Fruit fly (Drosophila melanogaster) whole organism, embryonic: ENCODE results near the gene Msh6.

Source experiments
- Bgb ChIP-seq: fragments of 200-800 bp; sonication (Bioruptor generic); IDR thresholded peaks from 2 replicates; pipeline ENCODE4 v1.3.6; 2022; ENCODE audit warnings: missing biosample characterization, missing genetic modification characterization; ENCODE audit not compliant: partially characterized antibody
- CG10274 ChIP-seq: fragments of 200-800 bp; sonication (Bioruptor generic); optimal IDR thresholded peaks from 3 replicates; lab custom pipeline; 2017; ENCODE audit warnings: missing biosample characterization, mild to moderate bottlenecking, missing genetic modification characterization
- CG10543 ChIP-seq: fragments of 200-800 bp; sonication (Bioruptor generic); optimal IDR thresholded peaks from 3 replicates; lab custom pipeline; 2017; ENCODE audit warnings: missing biosample characterization, mild to moderate bottlenecking, missing genetic modification characterization, moderate library complexity
- CG10565 ChIP-seq: fragments of 200-800 bp; sonication (Bioruptor generic); optimal IDR thresholded peaks from 3 replicates; lab custom pipeline; 2016; ENCODE audit warnings: missing biosample characterization, mild to moderate bottlenecking, missing genetic modification characterization
- CG10979 ChIP-seq: fragments of 200-800 bp; sonication (Bioruptor generic); optimal IDR thresholded peaks from 2 replicates; lab custom pipeline; 2018; ENCODE audit warnings: missing biosample characterization, mild to moderate bottlenecking, missing genetic modification characterization, moderate library complexity
- CG11456 ChIP-seq: fragments of 200-800 bp; sonication (Bioruptor generic); IDR thresholded peaks from 3 replicates; pipeline ENCODE4 v1.3.6; 2022; ENCODE audit warnings: missing biosample characterization, missing genetic modification characterization
- CG11504 ChIP-seq: fragments of 200-800 bp; sonication (Bioruptor generic); optimal IDR thresholded peaks from 3 replicates; lab custom pipeline; 2019; ENCODE audit warnings: missing biosample characterization, mild to moderate bottlenecking, missing genetic modification characterization, moderate library complexity
- CG13624 ChIP-seq: fragments of 200-800 bp; sonication (Bioruptor generic); optimal IDR thresholded peaks from 2 replicates; lab custom pipeline; 2016; ENCODE audit warnings: missing biosample characterization, missing genetic modification characterization
- CG14710 ChIP-seq: fragments of 200-800 bp; sonication (Bioruptor generic); optimal IDR thresholded peaks from 3 replicates; lab custom pipeline; 2019; ENCODE audit warnings: missing biosample characterization, mild to moderate bottlenecking, missing genetic modification characterization, moderate library complexity
- CG1602 ChIP-seq: fragments of 200-800 bp; sonication (Bioruptor generic); optimal IDR thresholded peaks from 3 replicates; lab custom pipeline; 2016; ENCODE audit warnings: missing biosample characterization, missing genetic modification characterization
- CG18262 ChIP-seq: fragments of 200-800 bp; optimal IDR thresholded peaks from 3 replicates; lab custom pipeline; 2019; ENCODE audit warnings: missing biosample characterization, mild to moderate bottlenecking, missing genetic modification characterization, moderate library complexity
- CG18764 ChIP-seq: fragments of 200-800 bp; sonication (Bioruptor generic); optimal IDR thresholded peaks from 3 replicates; lab custom pipeline; 2016; ENCODE audit warnings: missing biosample characterization, missing genetic modification characterization
- CG2116 ChIP-seq: fragments of 200-800 bp; sonication (Bioruptor generic); optimal IDR thresholded peaks from 3 replicates; lab custom pipeline; 2018; ENCODE audit warnings: missing biosample characterization, mild to moderate bottlenecking, missing genetic modification characterization
- CG31365 ChIP-seq: fragments of 200-800 bp; sonication (Bioruptor generic); optimal IDR thresholded peaks from 2 replicates; lab custom pipeline; 2018; ENCODE audit warnings: missing biosample characterization, mild to moderate bottlenecking, missing genetic modification characterization
- CG3281 ChIP-seq: fragments of 200-800 bp; sonication (Bioruptor generic); optimal IDR thresholded peaks from 3 replicates; lab custom pipeline; 2017; ENCODE audit warnings: missing biosample characterization, mild to moderate bottlenecking, missing genetic modification characterization
- CG34422 ChIP-seq: fragments of 200-800 bp; sonication (Bioruptor generic); IDR thresholded peaks from 3 replicates; pipeline ENCODE4 v1.3.6; 2022; ENCODE audit warnings: missing biosample characterization, missing genetic modification characterization
- CG6175 ChIP-seq: fragments of 200-800 bp; sonication (Bioruptor generic); IDR thresholded peaks from 3 replicates; pipeline ENCODE4 v1.3.6; 2022; ENCODE audit warnings: missing biosample characterization, missing genetic modification characterization
- CG7556 ChIP-seq: fragments of 200-800 bp; sonication (Bioruptor generic); optimal IDR thresholded peaks from 2 replicates; lab custom pipeline; 2017; ENCODE audit warnings: missing biosample characterization, mild to moderate bottlenecking, missing genetic modification characterization
- CG7839 ChIP-seq: fragments of 200-800 bp; sonication (Bioruptor generic); optimal IDR thresholded peaks from 3 replicates; lab custom pipeline; 2018; ENCODE audit warnings: missing biosample characterization, mild to moderate bottlenecking, missing genetic modification characterization, moderate library complexity
- CG8944 ChIP-seq: fragments of 200-800 bp; sonication (Bioruptor generic); optimal IDR thresholded peaks from 3 replicates; lab custom pipeline; 2016; ENCODE audit warnings: missing biosample characterization, missing genetic modification characterization
- CG9727 ChIP-seq: fragments of 200-800 bp; sonication (Bioruptor generic); optimal IDR thresholded peaks from 3 replicates; lab custom pipeline; 2017; ENCODE audit warnings: missing biosample characterization, mild to moderate bottlenecking, missing genetic modification characterization
- Dad ChIP-seq: fragments of 200-800 bp; sonication (Bioruptor generic); optimal IDR thresholded peaks from 3 replicates; lab custom pipeline; 2016; ENCODE audit warnings: missing biosample characterization, missing genetic modification characterization
- Dll ChIP-seq: fragments of 200-800 bp; sonication (Bioruptor generic); IDR thresholded peaks from 4 replicates; pipeline ENCODE4 v1.3.6; 2022; ENCODE audit warnings: missing biosample characterization, missing genetic modification characterization; ENCODE audit not compliant: partially characterized antibody
- Doc3 ChIP-seq: fragments of 200-800 bp; sonication (Bioruptor generic); IDR thresholded peaks from 3 replicates; pipeline ENCODE4 v1.3.6; 2022; ENCODE audit warnings: missing biosample characterization, missing genetic modification characterization; ENCODE audit not compliant: partially characterized antibody
- ERR ChIP-seq: fragments of 200-800 bp; sonication (Bioruptor generic); optimal IDR thresholded peaks from 2 replicates; lab custom pipeline; 2016; ENCODE audit warnings: missing biosample characterization, missing genetic modification characterization
- Elba2 ChIP-seq: fragments of 200-800 bp; sonication (Bioruptor generic); optimal IDR thresholded peaks from 3 replicates; lab custom pipeline; 2016; ENCODE audit warnings: missing biosample characterization, missing genetic modification characterization
- HLH4C ChIP-seq: fragments of 200-800 bp; sonication (Bioruptor generic); IDR thresholded peaks from 3 replicates; pipeline ENCODE4 v1.3.6; 2022; ENCODE audit warnings: missing biosample characterization, missing genetic modification characterization; ENCODE audit not compliant: partially characterized antibody
- Med ChIP-seq: fragments of 200-800 bp; sonication (Bioruptor generic); peaks from one replicate; lab custom pipeline; 2016; ENCODE audit warnings: missing biosample characterization, missing genetic modification characterization, mild to moderate bottlenecking, inconsistent platforms, moderate library complexity
- NfI ChIP-seq: fragments of 200-800 bp; sonication (Bioruptor generic); optimal IDR thresholded peaks from 3 replicates; lab custom pipeline; 2018; ENCODE audit warnings: missing biosample characterization, mild to moderate bottlenecking, missing genetic modification characterization, moderate library complexity
- Oli ChIP-seq: fragments of 200-800 bp; sonication (Bioruptor generic); optimal IDR thresholded peaks from 2 replicates; lab custom pipeline; 2018; ENCODE audit warnings: missing biosample characterization, mild to moderate bottlenecking, missing genetic modification characterization, moderate library complexity
- Stat92E ChIP-seq, 3 experiments: fragments of >200 bp in 2 of 3; fragments of 200-800 bp in 1 of 3; sonication (Bioruptor generic) in 1 of 3; optimal IDR thresholded peaks; 2 replicates each; lab custom pipeline; 2017 to 2019; ENCODE audit warnings: missing biosample characterization in 3 of 3, missing genetic modification characterization in 3 of 3, mild to moderate bottlenecking in 1 of 3, moderate library complexity in 1 of 3
- ara ChIP-seq: fragments of 200-800 bp; sonication (Bioruptor generic); IDR thresholded peaks from 2 replicates; pipeline ENCODE4 v1.3.6; 2022; ENCODE audit warnings: missing biosample characterization, missing genetic modification characterization
- bcd ChIP-seq: fragments of 200-800 bp; sonication (Bioruptor generic); optimal IDR thresholded peaks from 2 replicates; lab custom pipeline; 2017; ENCODE audit warnings: missing biosample characterization, mild to moderate bottlenecking, missing genetic modification characterization
- chm ChIP-seq: fragments of 200-800 bp; sonication (Bioruptor generic); IDR thresholded peaks from 2 replicates; pipeline ENCODE4 v1.3.6; 2022; ENCODE audit warnings: missing biosample characterization, missing genetic modification characterization
- crp ChIP-seq, 2 experiments: fragments of 200-800 bp; sonication (Bioruptor generic); optimal IDR thresholded peaks; 2 replicates in 1 of 2; 3 replicates in 1 of 2; lab custom pipeline; 2017; ENCODE audit warnings: missing biosample characterization in 2 of 2, missing genetic modification characterization in 2 of 2, mild to moderate bottlenecking in 1 of 2, moderate library complexity in 1 of 2
- dm ChIP-seq: fragments of 200-800 bp; sonication (Bioruptor generic); optimal IDR thresholded peaks from 3 replicates; lab custom pipeline; 2016; ENCODE audit warnings: missing biosample characterization, missing genetic modification characterization
- dmrt11E ChIP-seq: fragments of 200-800 bp; sonication (Bioruptor generic); optimal IDR thresholded peaks from 3 replicates; lab custom pipeline; 2018; ENCODE audit warnings: missing biosample characterization, mild to moderate bottlenecking, missing genetic modification characterization, moderate library complexity
- gem ChIP-seq: fragments of 200-800 bp; sonication (Bioruptor generic); optimal IDR thresholded peaks from 2 replicates; lab custom pipeline; 2019; ENCODE audit warnings: missing biosample characterization, mild to moderate bottlenecking, missing genetic modification characterization, moderate library complexity
- kay ChIP-seq: fragments of 200-800 bp; sonication (Bioruptor generic); optimal IDR thresholded peaks from 2 replicates; lab custom pipeline; 2016; ENCODE audit warnings: missing biosample characterization, missing genetic modification characterization
- ken ChIP-seq: fragments of 200-800 bp; sonication (Bioruptor generic); IDR thresholded peaks from 3 replicates; pipeline ENCODE4 v1.3.6; 2022; ENCODE audit warnings: missing biosample characterization, missing genetic modification characterization
- lola ChIP-seq, 3 experiments: fragments of >200 bp in 2 of 3; fragments of 200-800 bp in 1 of 3; sonication (Bioruptor generic) in 1 of 3; optimal IDR thresholded peaks; 2 replicates each; lab custom pipeline; 2017 to 2019; ENCODE audit warnings: missing biosample characterization in 3 of 3, missing genetic modification characterization in 3 of 3, mild to moderate bottlenecking in 1 of 3, moderate library complexity in 1 of 3
- nerfin-1 ChIP-seq: fragments of 200-800 bp; sonication (Bioruptor generic); optimal IDR thresholded peaks from 3 replicates; lab custom pipeline; 2019; ENCODE audit warnings: missing biosample characterization, mild to moderate bottlenecking, missing genetic modification characterization, moderate library complexity
- phol ChIP-seq: fragments of 200-800 bp; sonication (Bioruptor generic); optimal IDR thresholded peaks from 3 replicates; lab custom pipeline; 2018; ENCODE audit warnings: missing biosample characterization, mild to moderate bottlenecking, missing genetic modification characterization, moderate library complexity
- row ChIP-seq: fragments of 200-800 bp; sonication (Bioruptor generic); IDR thresholded peaks from 3 replicates; pipeline ENCODE4 v1.3.6; 2022; ENCODE audit warnings: missing biosample characterization, missing genetic modification characterization
- sens ChIP-seq: fragments of 200-800 bp; sonication (Bioruptor generic); peaks from one replicate; lab custom pipeline; 2016; ENCODE audit warnings: missing biosample characterization, missing genetic modification characterization
- vvl ChIP-seq: fragments of 200-800 bp; sonication (Bioruptor generic); IDR thresholded peaks from 2 replicates; pipeline ENCODE4 v1.3.6; 2022; ENCODE audit warnings: missing biosample characterization, missing genetic modification characterization
- zen2 ChIP-seq: fragments of 200-800 bp; sonication (Bioruptor generic); IDR thresholded peaks from 3 replicates; pipeline ENCODE4 v1.3.6; 2022; ENCODE audit warnings: missing biosample characterization, missing genetic modification characterization; ENCODE audit not compliant: partially characterized antibody

The Msh6 gene

DNA sequence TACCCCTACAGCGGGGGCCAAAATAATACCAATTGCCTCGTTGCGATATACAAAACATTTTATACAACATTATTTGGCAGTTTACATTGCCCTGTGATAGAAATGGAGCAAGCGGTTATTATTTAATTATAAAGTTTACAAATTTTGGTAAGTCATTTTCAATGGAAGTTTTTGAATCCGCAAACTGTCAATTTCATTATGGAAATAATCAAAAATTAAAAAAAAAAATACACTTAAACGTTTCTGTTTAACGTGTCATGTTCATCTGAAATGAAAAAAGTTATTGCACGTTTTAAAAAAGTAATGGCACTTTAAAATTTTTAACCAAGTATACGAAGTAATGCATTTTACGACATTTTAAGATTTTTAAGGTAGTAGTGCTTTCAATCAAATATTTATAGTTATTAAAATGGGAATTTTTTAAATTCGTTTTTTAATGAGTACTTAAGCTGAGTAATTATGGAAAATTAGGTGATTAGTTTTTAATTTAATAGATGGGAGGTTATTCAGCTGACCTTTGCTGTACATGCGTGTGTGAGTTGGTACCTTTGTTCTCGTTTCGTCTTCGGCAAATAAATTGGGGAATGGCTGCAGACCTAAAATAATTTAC, 38.5 kb upstream of the Msh6 start:
- TF ChIP-seq CG3281 (no peak), kay (no peak), Dll (GFP tag; lab: Robert Waterston, UW) (no peak), CG8944 (GFP tag; lab: Kevin White, UChicago) (no peak), nerfin-1 (no peak), HLH4C (no peak), CG18262 (tag; lab: Kevin White, UChicago) (peak; percentile 16), CG11456 (GFP tag; lab: Robert Waterston, UW) (no peak), Elba2 (GFP tag; lab: Kevin White, UChicago) (no peak), CG11504 (tag; lab: Kevin White, UChicago) (peak; percentile 10), Stat92E (GFP tag; optimal IDR thresholded peaks at IDR 0.05; lab: Kevin White, UChicago) (no peak), ara (GFP tag; lab: Robert Waterston, UW) (no peak), CG7556 (GFP tag; lab: Kevin White, UChicago) (no peak), CG13624 (GFP tag; lab: Kevin White, UChicago) (no peak), Dad (GFP tag; lab: Kevin White, UChicago) (no peak), CG14710 (peak; percentile 1), ERR (GFP tag; lab: Kevin White, UChicago) (no peak), Med (no peak), CG10565 (no peak), crp (GFP tag; optimal IDR thresholded peaks at IDR 0.05; lab: Kevin White, UChicago) (no peak), CG10543 (no peak), sens (peak; percentile 32), CG1602 (GFP tag; lab: Kevin White, UChicago) (no peak), dm (GFP tag; lab: Kevin White, UChicago) (no peak)

DNA sequence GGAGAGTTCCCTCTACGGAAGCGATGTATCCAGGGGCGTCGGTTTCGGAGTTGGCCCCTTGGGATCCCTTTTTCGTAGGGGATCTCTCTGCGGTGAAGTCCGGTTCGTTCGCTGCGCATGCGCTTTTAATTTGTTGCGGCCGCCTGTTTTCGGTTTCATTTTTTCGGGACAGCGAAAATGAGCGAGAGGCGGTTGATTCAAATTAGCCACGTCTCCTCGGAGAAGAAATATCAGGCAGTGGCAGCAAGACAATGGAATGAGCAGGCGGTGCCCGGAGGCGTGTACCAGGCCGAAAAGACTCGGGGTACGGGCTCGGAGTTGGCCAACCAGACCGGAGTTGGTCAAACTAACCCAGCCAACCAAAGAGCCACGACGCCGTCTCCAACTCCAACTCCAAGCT, 37.8 kb upstream of the Msh6 start:
- no peak for TF ChIP-seq CG34422 (GFP tag; lab: Robert Waterston, UW)
- 0 out of 4 replicates have a peak, but pooled peaks have one; percentile 10 for TF ChIP-seq Dll (GFP tag; lab: Robert Waterston, UW)
- TF ChIP-seq row (GFP tag; lab: Robert Waterston, UW): no peak
- TF ChIP-seq CG10274 (GFP tag; lab: Kevin White, UChicago): peak; percentile 51
- no peak for TF ChIP-seq CG18764 (GFP tag; lab: Kevin White, UChicago)
- peak; percentile 8; the same call in 1 of the 2 replicates for TF ChIP-seq chm (GFP tag; lab: Robert Waterston, UW)
- 0 out of 2 replicates have a peak, but pooled peaks have one; percentile 16 for TF ChIP-seq vvl (GFP tag; lab: Robert Waterston, UW)
- TF ChIP-seq CG6175 (GFP tag; lab: Robert Waterston, UW): no peak
- TF ChIP-seq zen2 (GFP tag; lab: Robert Waterston, UW): no peak
- TF ChIP-seq ken: 0 out of 3 replicates have a peak, but pooled peaks have one; percentile 9
- TF ChIP-seq, all 482 proteins: peak for 5

DNA sequence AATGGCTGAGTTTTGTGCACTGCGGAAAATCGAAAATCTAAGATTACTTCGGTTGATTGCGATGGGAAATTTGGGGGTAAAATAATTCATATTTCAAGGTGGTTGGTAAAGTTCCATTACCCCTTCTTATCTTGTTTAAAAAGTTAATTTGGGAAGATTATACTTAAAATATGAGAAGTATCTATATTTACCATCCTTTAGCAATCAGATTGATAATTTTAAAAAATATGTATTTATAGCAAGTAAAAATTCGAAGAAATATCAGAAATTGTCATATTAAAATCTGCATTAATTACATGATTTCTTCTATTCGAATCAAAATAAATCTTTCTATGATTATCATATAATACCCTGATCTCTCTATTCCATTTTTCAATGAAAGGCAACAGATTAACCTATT, 37.2 kb upstream of the Msh6 start:
- TF ChIP-seq Oli (tag; lab: Kevin White, UChicago): peak; percentile 1
- TF ChIP-seq gem (tag; lab: Kevin White, UChicago): peak; percentile 2
- TF ChIP-seq CG9727: peak; percentile 2
- TF ChIP-seq CG18262 (tag; lab: Kevin White, UChicago): peak; percentile 53
- TF ChIP-seq CG2116 (GFP tag; lab: Kevin White, UChicago): no peak
- TF ChIP-seq CG11504 (tag; lab: Kevin White, UChicago): peak; percentile 18
- peak; percentile 72 for TF ChIP-seq sens
- no peak for TF ChIP-seq Doc3
- TF ChIP-seq lola (GFP tag; optimal IDR thresholded peaks at IDR 0.05; lab: Kevin White, UChicago): peak in 1 of 3 experiments; percentile 33
- peak; percentile 16 for TF ChIP-seq phol
- peak; percentile 21 for TF ChIP-seq CG10979 (tag; lab: Kevin White, UChicago)
- TF ChIP-seq CG31365: no peak
- TF ChIP-seq bcd (GFP tag; lab: Kevin White, UChicago): no peak
- no peak for TF ChIP-seq NfI (GFP tag; lab: Kevin White, UChicago)
- peak; percentile 9 for TF ChIP-seq CG7839
- TF ChIP-seq Bgb: no peak
- peak; percentile 11 for TF ChIP-seq dmrt11E (tag; lab: Kevin White, UChicago)
